Worm (Caenorhabditis elegans) whole organism, L4 larva: ENCODE results near the gene F45H10.2.
A peak's percentile ranks its signal among the peaks of the same experiment; 100 is the strongest.

Experiments used
- fkh-10 ChIP-seq: fragments of 150-350 bp; optimal IDR thresholded peaks from 2 replicates; lab custom pipeline; 2014; ENCODE audit warnings: missing biosample characterization, missing genetic modification reagents, missing genetic modification characterization
- nhr-11 ChIP-seq: fragments of 150-350 bp; optimal IDR thresholded peaks from 2 replicates; lab custom pipeline; 2014; ENCODE audit warnings: missing biosample characterization, missing genetic modification characterization

- TF ChIP-seq fkh-10 (GFP tag; lab: Kevin White, UChicago) = no peak
- TF ChIP-seq nhr-11 (tag; lab: Kevin White, UChicago) = peak; percentile 43
These were observed 24.9 kb downstream of the F45H10.2 start for ce11 chrII:13467838-13468389.
